Worm (Caenorhabditis elegans) whole organism, L3 larva: ENCODE measurements around the gene Y53G8AR.6.

Experiments
- ama-1 ChIP-seq: fragments of 150-350 bp; optimal IDR thresholded peaks from 2 replicates; lab custom pipeline; 2018
- ceh-28 ChIP-seq: fragments of 150-350 bp; optimal IDR thresholded peaks from 2 replicates; lab custom pipeline; 2014; ENCODE audit warnings: missing biosample characterization, missing genetic modification reagents, missing genetic modification characterization
- elt-1 ChIP-seq: fragments of 150-350 bp; optimal IDR thresholded peaks from 2 replicates; lab custom pipeline; 2014; ENCODE audit warnings: missing biosample characterization, missing genetic modification characterization
- fkh-2 ChIP-seq: fragments of 150-350 bp; optimal IDR thresholded peaks from 2 replicates; lab custom pipeline; 2014; ENCODE audit warnings: missing biosample characterization, missing genetic modification reagents, missing genetic modification characterization
- nhr-237 ChIP-seq: fragments of 150-350 bp; optimal IDR thresholded peaks from 2 replicates; lab custom pipeline; 2014; ENCODE audit warnings: missing biosample characterization, missing genetic modification characterization
- skn-1 ChIP-seq: fragments of 150-350 bp; optimal IDR thresholded peaks from 2 replicates; lab custom pipeline; 2014; ENCODE audit warnings: missing biosample characterization, missing genetic modification characterization

DNA sequence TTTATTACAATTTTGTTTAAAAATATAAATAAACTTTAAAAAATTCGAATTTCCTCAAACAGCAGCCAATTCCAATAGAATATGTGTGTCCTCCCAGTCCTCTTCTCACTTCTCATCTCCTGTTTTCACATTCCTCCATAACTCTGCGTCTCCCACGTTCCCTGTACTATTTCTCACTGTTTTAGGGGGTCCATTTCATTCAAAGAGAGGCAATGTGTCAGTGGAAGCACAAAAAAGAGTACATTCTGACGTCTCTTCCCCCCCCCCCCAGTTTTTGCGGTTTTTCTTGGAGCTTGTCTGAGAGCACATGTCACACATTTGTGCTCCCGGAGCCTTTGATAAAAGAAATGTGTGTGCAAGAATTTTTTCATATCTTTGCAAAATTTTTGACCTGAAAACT is 10.0 kb downstream of the Y53G8AR.6 start:
- TF ChIP-seq skn-1 (tag; lab: Kevin White, UChicago): no peak
- TF ChIP-seq ama-1: no peak
- TF ChIP-seq fkh-2: no peak
- TF ChIP-seq elt-1 (tag; lab: Kevin White, UChicago): no peak
- TF ChIP-seq nhr-237 (tag; lab: Kevin White, UChicago): no peak
- TF ChIP-seq ceh-28 (tag; lab: Kevin White, UChicago): no peak
